Worm (Caenorhabditis elegans): ENCODE data around the gene F18E3.11.
"Not testable (repeated sequence)": the region's sequence is repeated elsewhere in the genome, so short reads cannot be mapped to it uniquely, and the experiment has no call there.

F18E3.11 gene

DNA sequence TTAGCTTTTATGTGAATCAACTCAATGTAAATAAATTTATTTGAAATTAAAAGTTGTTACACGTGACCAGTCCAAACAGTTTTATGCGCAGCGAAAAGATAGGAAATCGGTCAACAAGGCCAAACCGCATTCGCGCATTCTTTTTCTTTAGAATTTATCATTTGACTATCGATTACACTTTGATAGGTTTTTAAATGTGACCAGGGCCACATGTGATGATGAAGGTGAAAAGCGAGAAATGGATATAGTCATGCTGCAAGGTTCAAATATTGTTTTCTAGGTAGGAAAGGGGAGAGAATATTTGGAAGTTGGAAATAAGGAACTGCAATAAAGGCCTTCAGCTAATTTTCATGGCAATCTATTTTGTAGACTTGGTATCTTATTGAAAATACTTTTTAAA, 23.6 kb downstream of the F18E3.11 start:
- TF ChIP-seq cnd-1 (tag; optimal IDR thresholded peaks at IDR 0.05) (no peak), snpc-4 (tag; optimal IDR thresholded peaks at IDR 0.05) (no peak), blmp-1 (tag; optimal IDR thresholded peaks at IDR 0.05) (no peak), nhr-76 (tag; optimal IDR thresholded peaks at IDR 0.05) (no peak), drap-1 (GFP tag; optimal IDR thresholded peaks at IDR 0.05) (no peak), zip-8 (tag; optimal IDR thresholded peaks at IDR 0.05) (no peak), unc-62 (GFP tag; optimal IDR thresholded peaks at IDR 0.05) (no peak), ham-2 (GFP tag; optimal IDR thresholded peaks at IDR 0.05) (no peak), elt-3 (tag; optimal IDR thresholded peaks at IDR 0.05) (no peak)

DNA sequence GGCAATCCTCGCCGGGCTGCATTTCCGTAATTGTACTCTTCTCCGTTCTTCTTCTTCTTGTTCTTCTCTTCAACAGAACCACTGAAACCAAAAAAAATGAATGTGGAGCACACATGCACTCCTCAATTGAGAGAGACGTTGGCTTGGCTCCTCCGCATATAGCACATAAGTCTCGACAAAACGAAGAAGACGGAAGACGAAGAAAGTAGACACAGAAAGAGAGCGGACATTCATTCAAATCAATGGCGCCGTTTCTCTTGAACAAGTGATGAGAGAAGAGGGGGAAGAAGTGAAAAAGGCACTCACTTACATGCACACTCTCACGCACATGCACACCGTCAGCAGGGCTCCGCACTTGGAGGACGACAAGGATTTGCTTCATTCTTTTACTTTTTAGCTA, 24.3 kb downstream of the F18E3.11 start, which contains the start of gene F25E5.9:
F25E5.9 (minus strand) TSS at position 382 of the 400 bp plus-strand sequence.
- TF ChIP-seq ceh-43 (GFP tag; optimal IDR thresholded peaks at IDR 0.05) (no peak), unc-62 (GFP tag; optimal IDR thresholded peaks at IDR 0.05) (no peak), mls-2 (tag; optimal IDR thresholded peaks at IDR 0.05) (no peak), M03D4.4 (tag; optimal IDR thresholded peaks at IDR 0.05) (no peak), drap-1 (GFP tag; optimal IDR thresholded peaks at IDR 0.05) (no peak), unc-39 (tag; optimal IDR thresholded peaks at IDR 0.05) (no peak), snpc-4 (tag; optimal IDR thresholded peaks at IDR 0.05) (no peak), lsy-2 (tag; optimal IDR thresholded peaks at IDR 0.05) (no peak), nhr-12 (tag; optimal IDR thresholded peaks at IDR 0.05) (no peak), pha-4 (tag; optimal IDR thresholded peaks at IDR 0.05) (no peak), sptf-1 (tag; optimal IDR thresholded peaks at IDR 0.05) (no peak), blmp-1 (tag; optimal IDR thresholded peaks at IDR 0.05) (no peak), cnd-1 (tag; optimal IDR thresholded peaks at IDR 0.05) (no peak), ces-1 (GFP tag; optimal IDR thresholded peaks at IDR 0.05) (no peak), elt-1 (tag; optimal IDR thresholded peaks at IDR 0.05; ENCODE audit: borderline replicate concordance, insufficient read depth) (no peak), sem-2 (GFP tag; optimal IDR thresholded peaks at IDR 0.05) (no peak), mab-5 (tag; optimal IDR thresholded peaks at IDR 0.05) (no peak), lin-13 (tag; optimal IDR thresholded peaks at IDR 0.05) (no peak), unc-120 (tag; optimal IDR thresholded peaks at IDR 0.05; ENCODE audit: poor library complexity, severe bottlenecking) (no peak)

DNA sequence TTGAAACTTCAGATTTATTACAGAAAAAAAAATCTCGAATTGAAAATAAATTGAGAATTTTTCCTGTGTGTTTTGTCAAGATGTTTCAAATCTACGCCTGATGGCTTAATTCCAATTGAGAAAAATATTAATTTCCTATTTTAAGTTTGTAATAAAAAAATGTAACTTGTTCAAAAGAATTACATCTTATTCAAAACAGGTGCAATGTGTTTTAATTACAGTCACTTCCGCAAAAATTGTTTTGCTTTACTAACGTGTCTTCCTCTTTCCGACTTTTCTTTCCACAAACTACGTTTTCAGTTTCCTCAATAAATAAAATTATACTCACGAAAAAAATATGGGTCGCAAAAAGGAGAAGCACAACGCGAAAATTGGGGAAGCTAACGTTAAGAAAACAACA, 24.7 kb downstream of the F18E3.11 start, which contains the start of gene F25E5.16:
F25E5.16 (plus strand) TSS at position 301 of the 400 bp plus-strand sequence.
- TF ChIP-seq blmp-1 (tag; optimal IDR thresholded peaks at IDR 0.05) (no peak), unc-120 (tag; optimal IDR thresholded peaks at IDR 0.05; ENCODE audit: poor library complexity, severe bottlenecking) (no peak), drap-1 (GFP tag; optimal IDR thresholded peaks at IDR 0.05) (no peak), unc-39 (tag; optimal IDR thresholded peaks at IDR 0.05) (no peak), ztf-11 (tag; optimal IDR thresholded peaks at IDR 0.05) (no peak), nhr-12 (tag; optimal IDR thresholded peaks at IDR 0.05) (no peak), elt-3 (tag; optimal IDR thresholded peaks at IDR 0.05) (no peak)

DNA sequence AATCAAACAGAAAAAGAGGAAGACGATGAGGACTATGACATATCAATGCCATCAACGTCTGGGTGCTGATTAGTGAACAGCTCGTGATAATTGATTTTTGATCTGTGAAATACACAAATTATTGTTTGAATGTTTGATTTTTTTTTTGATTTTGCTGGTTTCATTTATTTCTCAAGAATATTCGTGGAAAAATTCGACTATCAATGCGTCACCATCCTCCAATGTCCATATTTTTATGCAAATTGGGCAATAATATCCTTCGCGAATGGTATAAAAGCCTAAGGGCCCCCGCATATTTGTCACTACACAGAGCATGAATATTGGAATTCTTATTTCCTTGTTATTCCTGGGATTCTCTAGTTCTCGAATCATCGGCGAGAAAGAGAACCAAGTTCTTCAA, 26.5 kb downstream of the F18E3.11 start, which contains the start of gene try-13:
try-13 (plus strand) TSS at position 301 of the 400 bp plus-strand sequence.
- TF ChIP-seq hlh-1 (tag; optimal IDR thresholded peaks at IDR 0.05) = no peak
- no peak for TF ChIP-seq bed-3 (GFP tag; optimal IDR thresholded peaks at IDR 0.05)
- TF ChIP-seq ztf-11 (tag; optimal IDR thresholded peaks at IDR 0.05) = no peak
- TF ChIP-seq ceh-39 (tag; optimal IDR thresholded peaks at IDR 0.05) = no peak
- no peak for TF ChIP-seq nhr-237 (tag; optimal IDR thresholded peaks at IDR 0.05)
- TF ChIP-seq unc-62 (GFP tag; optimal IDR thresholded peaks at IDR 0.05) = no peak
- no peak for TF ChIP-seq nhr-28 (tag; optimal IDR thresholded peaks at IDR 0.05)
- TF ChIP-seq nhr-12 (tag; optimal IDR thresholded peaks at IDR 0.05) = no peak
- no peak for TF ChIP-seq nhr-2 (tag; optimal IDR thresholded peaks at IDR 0.05)
- TF ChIP-seq ham-2 (GFP tag; optimal IDR thresholded peaks at IDR 0.05) = no peak
- TF ChIP-seq sptf-1 (tag; optimal IDR thresholded peaks at IDR 0.05) = no peak
- TF ChIP-seq ceh-43 (GFP tag; optimal IDR thresholded peaks at IDR 0.05) = no peak
- no peak for TF ChIP-seq nhr-76 (tag; optimal IDR thresholded peaks at IDR 0.05)
- TF ChIP-seq mab-5 (tag; optimal IDR thresholded peaks at IDR 0.05) = no peak
- TF ChIP-seq sem-2 (GFP tag; optimal IDR thresholded peaks at IDR 0.05) = no peak
- TF ChIP-seq ceh-83 (GFP tag; optimal IDR thresholded peaks at IDR 0.05) = no peak
- no peak for TF ChIP-seq elt-1 (tag; optimal IDR thresholded peaks at IDR 0.05; ENCODE audit: borderline replicate concordance, insufficient read depth)
- TF ChIP-seq lin-13 (tag; optimal IDR thresholded peaks at IDR 0.05) = no peak
- no peak for TF ChIP-seq mls-2 (tag; optimal IDR thresholded peaks at IDR 0.05)

DNA sequence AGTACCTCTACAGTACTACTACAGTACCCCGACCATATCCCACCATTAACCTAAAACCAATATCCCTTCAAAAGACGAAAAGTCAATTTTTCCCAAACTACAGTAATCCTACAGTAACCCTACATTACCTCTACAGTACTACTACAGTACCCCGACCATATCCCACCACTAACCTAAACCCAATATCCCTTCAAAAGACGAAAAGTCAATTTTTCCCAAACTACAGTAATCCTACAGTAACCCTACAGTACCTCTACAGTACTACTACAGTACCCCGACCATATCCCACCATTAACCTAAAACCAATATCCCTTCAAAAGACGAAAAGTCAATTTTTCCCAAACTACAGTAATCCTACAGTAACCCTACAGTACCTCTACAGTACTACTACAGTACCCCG, 31.0 kb downstream of the F18E3.11 start, which contains the start of gene nhr-141:
nhr-141 (plus strand) TSS at position 331 of the 400 bp plus-strand sequence.
- TF ChIP-seq zip-8 (tag; optimal IDR thresholded peaks at IDR 0.05); pha-4 (tag; optimal IDR thresholded peaks at IDR 0.05); ham-2 (GFP tag; optimal IDR thresholded peaks at IDR 0.05): not testable (repeated sequence)

Data from whole organism, mixed stage, embryonic.